Worm (Caenorhabditis elegans) whole organism, young adult: ENCODE measurements around the gene ZK809.5.

Source experiments
- B0019.2 ChIP-seq: fragments of 200-800 bp; sonication (Bioruptor generic); conservative IDR thresholded peaks from 2 replicates; pipeline ENCODE4 v1.3.6; 2022; ENCODE audit warnings: missing genetic modification reagents, missing genetic modification characterization, missing compliant biosample characterization
- F49E8.2 ChIP-seq: sonication (generic microtip); optimal IDR thresholded peaks from 3 replicates; lab custom pipeline; 2017; ENCODE audit warnings: missing genetic modification characterization, mild to moderate bottlenecking, missing compliant biosample characterization, antibody characterized with exemption, moderate library complexity; ENCODE audit not compliant: insufficient read depth
- ama-1 ChIP-seq, 3 experiments: fragments of 150-350 bp in 1 of 3; sonication (generic microtip) in 2 of 3; optimal IDR thresholded peaks; 2 replicates each; lab custom pipeline; 2014 to 2018; ENCODE audit warnings: missing biosample characterization in 2 of 3, missing genetic modification characterization in 2 of 3, missing genetic modification reagents in 2 of 3
- aptf-2 ChIP-seq: fragments of 200-800 bp; sonication (Bioruptor generic); conservative IDR thresholded peaks from 2 replicates; pipeline ENCODE4 v1.3.6; 2022; ENCODE audit warnings: missing genetic modification reagents, missing genetic modification characterization, missing compliant biosample characterization
- bed-2 ChIP-seq: fragments of 200-800 bp; sonication (Bioruptor generic); IDR thresholded peaks from 2 replicates; pipeline ENCODE4 v1.3.6; 2022; ENCODE audit warnings: missing genetic modification reagents, missing genetic modification characterization, missing compliant biosample characterization
- efl-1 ChIP-seq: fragments of 150-350 bp; optimal IDR thresholded peaks from 2 replicates; lab custom pipeline; 2014; ENCODE audit warnings: missing biosample characterization, missing genetic modification reagents, missing genetic modification characterization
- madf-6 ChIP-seq: fragments of 200-800 bp; sonication (Bioruptor generic); IDR thresholded peaks from 2 replicates; pipeline ENCODE4 v1.3.6; 2022; ENCODE audit warnings: missing genetic modification reagents, missing genetic modification characterization, missing compliant biosample characterization
- snpc-1.3 ChIP-seq: sonication (generic microtip); optimal IDR thresholded peaks from 2 replicates; lab custom pipeline; 2017; ENCODE audit warnings: missing genetic modification characterization, mild to moderate bottlenecking, missing compliant biosample characterization, antibody characterized with exemption, moderate library complexity, missing genotype, missing genetic modification reagents; ENCODE audit not compliant: insufficient read depth
- snpc-4 ChIP-seq, 5 experiments: fragments of 150-350 bp in 1 of 5; sonication (generic microtip) in 4 of 5; optimal IDR thresholded peaks; 2 replicates each; lab custom pipeline; 2014 to 2018; ENCODE audit warnings: missing genetic modification characterization in 5 of 5, missing biosample characterization in 3 of 5, antibody characterized with exemption in 2 of 5, mild to moderate bottlenecking in 2 of 5, missing compliant biosample characterization in 2 of 5, missing genotype in 2 of 5, moderate library complexity in 2 of 5, missing genetic modification reagents in 1 of 5
- zim-3 ChIP-seq: sonication (generic microtip); optimal IDR thresholded peaks from 2 replicates; lab custom pipeline; 2017; ENCODE audit warnings: mild to moderate bottlenecking, missing genetic modification characterization, moderate library complexity, missing compliant biosample characterization

- TF ChIP-seq bed-2 (GFP tag; lab: Robert Waterston, UW) (no peak), efl-1 (GFP tag; lab: Kevin White, UChicago) (no peak), B0019.2 (GFP tag; lab: Robert Waterston, UW) (no peak), aptf-2 (GFP tag; lab: Robert Waterston, UW) (no peak), snpc-1.3 (tag; lab: Kevin White, UChicago) (no peak), zim-3 (no peak), ama-1 (optimal IDR thresholded peaks at IDR 0.05; lab: Kevin White, UChicago) (no peak), ama-1 (GFP tag; optimal IDR thresholded peaks at IDR 0.05; lab: Kevin White, UChicago) (no peak), madf-6 (GFP tag; lab: Robert Waterston, UW) (no peak), F49E8.2 (tag; lab: Kevin White, UChicago) (no peak), snpc-4 (GFP tag; optimal IDR thresholded peaks at IDR 0.05; lab: Kevin White, UChicago) (no peak), snpc-4 (tag; optimal IDR thresholded peaks at IDR 0.05; lab: Kevin White, UChicago) (no peak)
These were observed 37.6 kb downstream of the ZK809.5 start, which contains the start of gene ZK792.7 for ce11 chrIV:11694143-11694542.
